Worm (Caenorhabditis elegans): Measurements from ENCODE around the gene F41C3.8.

- TF ChIP-seq xnd-1 (tag; optimal IDR thresholded peaks at IDR 0.05) (no peak), unc-62 (GFP tag; optimal IDR thresholded peaks at IDR 0.05) (no peak), Y53F4B.3 (GFP tag; IDR thresholded peaks at IDR 0.05) (no peak), sea-2 (GFP tag; IDR thresholded peaks at IDR 0.05) (no peak), attf-5 (GFP tag; optimal IDR thresholded peaks at IDR 0.05) (no peak), mes-4 (tag; optimal IDR thresholded peaks at IDR 0.05) (no peak), K11D2.4 (GFP tag; IDR thresholded peaks at IDR 0.05) (no peak)
These were observed 41.7 kb upstream of the F41C3.8 start for ce11 chrII:4674188-4674587.
